Worm (Caenorhabditis elegans) whole organism, mixed stage, embryonic: ENCODE measurements around the gene sng-1.

Experiments used
- M03D4.4 ChIP-seq: sonication (generic microtip); optimal IDR thresholded peaks from 2 replicates; lab custom pipeline; 2017; ENCODE audit warnings: mild to moderate bottlenecking, missing genetic modification characterization, missing compliant biosample characterization
- bed-3 ChIP-seq: fragments of 200-800 bp; sonication (Bioruptor generic); optimal IDR thresholded peaks from 3 replicates; lab custom pipeline; 2018; ENCODE audit warnings: mild to moderate bottlenecking, missing genetic modification characterization, moderate library complexity, missing compliant biosample characterization
- blmp-1 ChIP-seq: fragments of 150-350 bp; optimal IDR thresholded peaks from 2 replicates; lab custom pipeline; 2014; ENCODE audit warnings: missing biosample characterization, missing genetic modification characterization
- ceh-39 ChIP-seq: fragments of 150-350 bp; optimal IDR thresholded peaks from 2 replicates; lab custom pipeline; 2014; ENCODE audit warnings: missing biosample characterization, missing genetic modification characterization
- ceh-43 ChIP-seq: fragments of 200-800 bp; sonication (Bioruptor generic); optimal IDR thresholded peaks from 2 replicates; lab custom pipeline; 2018; ENCODE audit warnings: mild to moderate bottlenecking, missing genetic modification characterization, moderate library complexity, missing compliant biosample characterization
- ces-1 ChIP-seq: fragments of 150-350 bp; optimal IDR thresholded peaks from 2 replicates; lab custom pipeline; 2014; ENCODE audit warnings: missing biosample characterization, missing genetic modification reagents, missing genetic modification characterization
- cnd-1 ChIP-seq: fragments of 200-800 bp; sonication (Bioruptor generic); optimal IDR thresholded peaks from 2 replicates; lab custom pipeline; 2018; ENCODE audit warnings: mild to moderate bottlenecking, missing genetic modification characterization, missing compliant biosample characterization
- drap-1 ChIP-seq: fragments of 200-800 bp; sonication (Bioruptor generic); optimal IDR thresholded peaks from 3 replicates; lab custom pipeline; 2018; ENCODE audit warnings: mild to moderate bottlenecking, missing genetic modification characterization, missing compliant biosample characterization
- elt-3 ChIP-seq: fragments of 150-350 bp; optimal IDR thresholded peaks from 2 replicates; lab custom pipeline; 2014; ENCODE audit warnings: missing biosample characterization, missing genetic modification characterization
- flh-1 ChIP-seq: fragments of 200-800 bp; sonication (Bioruptor generic); optimal IDR thresholded peaks from 2 replicates; lab custom pipeline; 2018; ENCODE audit warnings: mild to moderate bottlenecking, missing genetic modification characterization, moderate library complexity, missing compliant biosample characterization
- hlh-1 ChIP-seq: fragments of 150-350 bp; optimal IDR thresholded peaks from 2 replicates; lab custom pipeline; 2014; ENCODE audit warnings: missing biosample characterization, missing genetic modification reagents, missing genetic modification characterization
- lin-13 ChIP-seq: fragments of 150-350 bp; optimal IDR thresholded peaks from 2 replicates; lab custom pipeline; 2014; ENCODE audit warnings: missing biosample characterization, missing genetic modification characterization
- lsy-2 ChIP-seq: fragments of 150-350 bp; optimal IDR thresholded peaks from 2 replicates; lab custom pipeline; 2014; ENCODE audit warnings: missing biosample characterization, missing genetic modification characterization
- mab-5 ChIP-seq: fragments of 150-350 bp; optimal IDR thresholded peaks from 2 replicates; lab custom pipeline; 2014; ENCODE audit warnings: missing biosample characterization, missing genetic modification characterization
- mep-1 ChIP-seq: fragments of 150-350 bp; optimal IDR thresholded peaks from 2 replicates; lab custom pipeline; 2017; ENCODE audit warnings: missing biosample characterization, missing genetic modification reagents, missing genetic modification characterization, inconsistent platforms
- mls-2 ChIP-seq: sonication (generic microtip); optimal IDR thresholded peaks from 2 replicates; lab custom pipeline; 2016; ENCODE audit warnings: mild to moderate bottlenecking, missing genetic modification characterization, moderate library complexity, missing compliant biosample characterization
- nhr-12 ChIP-seq: fragments of 150-350 bp; optimal IDR thresholded peaks from 2 replicates; lab custom pipeline; 2014; ENCODE audit warnings: missing biosample characterization, missing genetic modification characterization
- nhr-2 ChIP-seq: fragments of 150-350 bp; optimal IDR thresholded peaks from 2 replicates; lab custom pipeline; 2014; ENCODE audit warnings: missing biosample characterization, missing genetic modification characterization
- nhr-237 ChIP-seq: fragments of 150-350 bp; optimal IDR thresholded peaks from 2 replicates; lab custom pipeline; 2014; ENCODE audit warnings: missing biosample characterization, missing genetic modification characterization
- nhr-28 ChIP-seq: fragments of 150-350 bp; optimal IDR thresholded peaks from 2 replicates; lab custom pipeline; 2014; ENCODE audit warnings: missing biosample characterization, missing genetic modification characterization
- nhr-76 ChIP-seq: sonication (generic microtip); optimal IDR thresholded peaks from 2 replicates; lab custom pipeline; 2017; ENCODE audit warnings: missing biosample characterization, missing genetic modification characterization
- sem-2 ChIP-seq: fragments of 200-800 bp; sonication (Bioruptor generic); optimal IDR thresholded peaks from 2 replicates; lab custom pipeline; 2018; ENCODE audit warnings: mild to moderate bottlenecking, missing genetic modification characterization, missing compliant biosample characterization
- snpc-4 ChIP-seq: fragments of 150-350 bp; optimal IDR thresholded peaks from 2 replicates; lab custom pipeline; 2014; ENCODE audit warnings: missing biosample characterization, missing genetic modification characterization
- sptf-1 ChIP-seq: sonication (generic microtip); optimal IDR thresholded peaks from 2 replicates; lab custom pipeline; 2017; ENCODE audit warnings: mild to moderate bottlenecking, missing genetic modification characterization, moderate library complexity, missing compliant biosample characterization
- tbx-8 ChIP-seq: fragments of 200-800 bp; sonication (Bioruptor generic); optimal IDR thresholded peaks from 2 replicates; lab custom pipeline; 2018; ENCODE audit warnings: mild to moderate bottlenecking, missing genetic modification characterization, moderate library complexity, missing compliant biosample characterization
- unc-120 ChIP-seq: sonication (generic microtip); optimal IDR thresholded peaks from 2 replicates; lab custom pipeline; 2017; ENCODE audit warnings: missing genetic modification characterization, missing compliant biosample characterization; ENCODE audit not compliant: poor library complexity, severe bottlenecking
- unc-39 ChIP-seq: fragments of 150-350 bp; optimal IDR thresholded peaks from 2 replicates; lab custom pipeline; 2014; ENCODE audit warnings: missing biosample characterization, missing genetic modification characterization
- unc-62 ChIP-seq: fragments of 150-350 bp; optimal IDR thresholded peaks from 2 replicates; lab custom pipeline; 2014; ENCODE audit warnings: missing biosample characterization, missing genetic modification reagents, missing genetic modification characterization
- ztf-11 ChIP-seq: fragments of 150-350 bp; optimal IDR thresholded peaks from 2 replicates; lab custom pipeline; 2014; ENCODE audit warnings: missing biosample characterization, missing genetic modification characterization

The sng-1 gene

DNA sequence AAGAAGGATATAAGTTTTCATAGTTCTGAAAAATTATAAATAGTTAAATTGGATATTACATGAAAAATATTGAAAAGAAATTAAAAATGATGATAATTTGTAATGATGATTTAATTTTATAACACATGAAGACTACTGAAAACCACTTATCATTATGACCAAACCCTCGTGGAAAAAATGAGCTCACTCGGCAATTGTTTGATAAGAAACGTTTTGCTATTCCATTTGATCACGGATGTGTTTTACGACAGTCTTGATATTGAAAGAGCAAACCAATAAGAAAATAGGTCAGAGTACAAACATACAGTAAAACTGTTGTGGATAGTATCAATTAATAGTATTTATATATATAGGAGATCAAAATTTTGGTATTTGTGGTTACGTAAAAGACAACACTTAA is 12.1 kb upstream of the sng-1 start, which contains the start of gene spp-3:
spp-3 (minus strand) TSS at position 25 of the 400 bp plus-strand sequence.
- TF ChIP-seq nhr-237 (tag; lab: Kevin White, UChicago) (no peak), flh-1 (GFP tag; lab: Kevin White, UChicago) (no peak), ces-1 (GFP tag; lab: Kevin White, UChicago) (no peak), mep-1 (tag; lab: Kevin White, UChicago) (no peak), mab-5 (tag; lab: Kevin White, UChicago) (no peak), lin-13 (no peak), mls-2 (tag; lab: Kevin White, UChicago) (no peak), cnd-1 (tag; lab: Kevin White, UChicago) (no peak), elt-3 (no peak), bed-3 (GFP tag; lab: Kevin White, UChicago) (no peak), nhr-2 (tag; lab: Kevin White, UChicago) (no peak)

DNA sequence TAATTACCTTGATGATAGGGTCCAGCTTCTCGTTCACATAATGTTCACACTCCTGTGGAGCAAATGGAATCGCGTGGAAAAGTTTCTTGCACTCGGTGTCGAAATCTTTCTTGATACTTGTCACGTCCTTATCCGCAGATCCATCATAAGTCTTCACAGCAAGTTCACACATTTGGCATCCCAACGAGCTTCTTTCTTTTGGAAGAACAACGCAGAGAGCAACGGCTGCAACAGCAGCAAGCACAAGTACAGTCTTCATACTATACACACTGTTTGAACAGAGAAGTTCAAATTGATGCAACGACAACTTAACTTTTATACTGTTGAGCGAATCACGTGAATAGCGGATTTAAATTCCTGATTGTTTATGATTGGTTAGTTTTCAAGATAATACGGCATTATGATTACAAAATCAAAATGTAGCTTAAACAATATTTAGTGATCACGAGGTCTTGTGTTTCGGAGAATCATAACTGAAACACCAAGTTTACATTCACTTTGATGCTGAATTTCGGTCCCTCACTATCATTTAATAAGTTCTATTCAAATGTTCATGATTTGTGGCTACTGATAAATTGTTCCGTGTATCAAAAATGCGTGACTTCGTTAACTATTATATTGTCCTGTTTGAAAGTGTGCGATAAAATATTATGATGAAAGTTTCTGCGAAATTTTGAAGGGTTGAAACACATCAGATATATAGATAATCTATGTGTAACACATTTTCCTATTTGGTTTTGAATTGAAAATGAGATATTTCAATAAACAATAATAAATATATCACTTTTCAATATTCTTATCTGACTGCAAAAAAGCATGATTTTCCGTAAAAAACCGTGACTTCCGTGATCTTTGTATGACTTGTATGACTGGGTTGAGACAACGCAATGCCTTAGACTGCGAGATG is 10.7 kb upstream of the sng-1 start, which contains the start of the genes spp-2 and spp-6:
spp-2 (minus strand) TSS at position 334 of the 907 bp plus-strand sequence.
spp-6 (plus strand) TSS at position 857 of the 907 bp plus-strand sequence.
- TF ChIP-seq M03D4.4 (tag; lab: Kevin White, UChicago) (no peak), ceh-39 (tag; lab: Kevin White, UChicago) (no peak), tbx-8 (no peak), nhr-237 (tag; lab: Kevin White, UChicago) (no peak), ztf-11 (tag; lab: Kevin White, UChicago) (no peak), mep-1 (tag; lab: Kevin White, UChicago) (no peak), unc-62 (GFP tag; lab: Kevin White, UChicago) (no peak), ces-1 (GFP tag; lab: Kevin White, UChicago) (no peak), lsy-2 (tag; lab: Kevin White, UChicago) (no peak), drap-1 (GFP tag; lab: Kevin White, UChicago) (no peak), cnd-1 (tag; lab: Kevin White, UChicago) (no peak), nhr-12 (tag; lab: Kevin White, UChicago) (no peak), blmp-1 (tag; lab: Kevin White, UChicago) (no peak), mab-5 (tag; lab: Kevin White, UChicago) (no peak), nhr-76 (no peak), unc-120 (tag; lab: Kevin White, UChicago) (no peak), sptf-1 (tag; lab: Kevin White, UChicago) (no peak), sem-2 (GFP tag; lab: Kevin White, UChicago) (no peak), unc-39 (tag; lab: Kevin White, UChicago) (no peak)

- TF ChIP-seq ceh-39 (tag; lab: Kevin White, UChicago) (no peak), hlh-1 (tag; lab: Kevin White, UChicago) (no peak), ces-1 (GFP tag; lab: Kevin White, UChicago) (no peak), bed-3 (GFP tag; lab: Kevin White, UChicago) (no peak), nhr-28 (tag; lab: Kevin White, UChicago) (no peak), mab-5 (tag; lab: Kevin White, UChicago) (no peak), ceh-43 (GFP tag; lab: Kevin White, UChicago) (no peak), nhr-76 (no peak), snpc-4 (tag; lab: Kevin White, UChicago) (no peak), lin-13 (no peak)
Observed at ce11 chrX:7318639-7319038, 8.8 kb upstream of the sng-1 start, which contains the start of gene spp-4. spp-4 (minus strand) TSS chrX:7318756.

DNA sequence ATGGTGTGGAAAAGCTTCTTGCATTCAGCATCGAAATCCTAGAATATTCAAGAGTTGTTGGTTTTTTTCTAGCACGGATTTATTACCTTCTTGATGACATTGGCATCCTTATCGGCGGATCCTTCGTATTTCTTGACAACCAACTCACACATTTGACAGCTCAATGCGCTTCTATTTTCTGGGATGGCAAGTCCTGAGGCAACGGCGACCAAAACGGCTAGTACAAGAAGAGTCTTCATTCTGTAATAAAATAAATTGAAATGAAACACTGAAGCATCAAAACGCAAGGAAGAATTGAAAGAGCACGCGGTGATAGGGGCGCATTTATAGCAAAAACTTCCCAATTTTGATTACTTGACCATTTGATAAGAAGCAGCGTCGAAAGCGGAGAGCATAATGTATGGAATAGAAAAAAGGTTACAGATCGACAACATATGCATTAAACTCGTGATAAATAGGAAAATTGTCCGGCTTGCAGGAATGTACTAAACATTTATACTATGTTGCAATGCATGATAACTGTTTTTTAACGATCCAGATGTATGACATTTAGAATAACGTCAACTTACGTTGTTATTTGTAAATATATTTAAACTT is 7.2 kb upstream of the sng-1 start, which contains the start of gene spp-5:
spp-5 (minus strand) TSS at position 240 of the 597 bp plus-strand sequence.
- no peak for TF ChIP-seq mab-5 (tag; lab: Kevin White, UChicago)
- TF ChIP-seq sem-2 (GFP tag; lab: Kevin White, UChicago) = no peak
- TF ChIP-seq nhr-237 (tag; lab: Kevin White, UChicago) = no peak
- TF ChIP-seq, all 35 proteins: peak for 0
